Worm (Caenorhabditis elegans): Measurements from ENCODE around the gene srx-97.
A peak's percentile ranks its signal among the peaks of the same experiment; 100 is the strongest.

Gene srx-97

DNA sequence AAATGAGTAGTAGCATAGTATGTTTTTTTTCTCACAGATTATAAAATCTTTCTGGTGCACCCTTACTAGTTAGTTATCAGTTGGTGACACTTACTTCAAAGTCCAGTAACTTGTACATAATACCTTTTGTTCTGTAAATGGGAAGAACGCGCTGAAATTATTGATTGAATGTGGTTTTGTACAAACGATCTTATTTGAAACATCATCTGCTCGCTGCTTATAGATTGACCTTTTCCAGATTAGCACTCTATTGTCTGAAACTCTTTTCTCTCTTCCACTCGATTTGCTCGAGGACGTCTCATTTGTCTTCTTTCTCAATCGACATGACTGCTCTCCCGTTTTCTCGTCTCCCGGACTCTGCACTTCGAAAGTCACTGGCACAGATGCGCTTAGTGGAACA, 22.1 kb downstream of the srx-97 start, which contains the start of gene fbxb-33:
fbxb-33 (plus strand) TSS at position 301 of the 400 bp plus-strand sequence.
- TF ChIP-seq unc-62 (GFP tag; optimal IDR thresholded peaks at IDR 0.05) (no peak), elt-3 (tag; optimal IDR thresholded peaks at IDR 0.05) (no peak), fkh-4 (tag; optimal IDR thresholded peaks at IDR 0.05; ENCODE audit: borderline replicate concordance) (no peak), fos-1 (tag; optimal IDR thresholded peaks at IDR 0.05) (no peak), ztf-11 (tag; optimal IDR thresholded peaks at IDR 0.05) (no peak), lin-39 (tag; optimal IDR thresholded peaks at IDR 0.05) (no peak), unc-98 (GFP tag; IDR thresholded peaks at IDR 0.05) (no peak), isw-1 (GFP tag; IDR thresholded peaks at IDR 0.05) (no peak), lsy-2 (tag; optimal IDR thresholded peaks at IDR 0.05) (no peak), hlh-17 (GFP tag; optimal IDR thresholded peaks at IDR 0.05; ENCODE audit: borderline replicate concordance) (no peak), tlp-1 (tag; optimal IDR thresholded peaks at IDR 0.05) (no peak), unc-130 (tag; optimal IDR thresholded peaks at IDR 0.05) (no peak), nhr-84 (tag; optimal IDR thresholded peaks at IDR 0.05) (no peak)

DNA sequence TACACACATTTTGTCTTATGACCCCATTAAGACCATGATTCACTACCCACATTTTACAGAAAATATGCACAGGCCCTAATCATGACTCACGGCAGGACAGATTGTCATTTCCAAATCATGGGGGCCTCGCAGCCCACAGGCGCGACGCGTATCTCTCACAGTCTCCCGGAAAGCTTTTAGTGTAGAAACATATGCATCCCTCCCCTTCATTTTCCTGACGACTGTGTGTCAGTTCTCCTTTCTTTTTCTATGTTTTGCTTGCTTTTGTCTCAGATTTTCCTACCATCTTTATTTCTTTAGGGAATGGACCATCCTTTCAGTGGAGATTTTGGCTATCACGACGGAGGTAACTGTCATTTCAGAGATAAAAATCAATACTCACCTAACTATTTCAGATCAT, 28.0 kb downstream of the srx-97 start, which contains the start of gene M151.1:
M151.1 (plus strand) TSS at position 301 of the 400 bp plus-strand sequence.
- TF ChIP-seq efl-1 (optimal IDR thresholded peaks at IDR 0.05) (no peak), efl-1 (GFP tag; optimal IDR thresholded peaks at IDR 0.05 in 1 of 2) (peak in 1 of 2 experiments; percentile 47), C34B4.2 (tag; optimal IDR thresholded peaks at IDR 0.05) (no peak)

DNA sequence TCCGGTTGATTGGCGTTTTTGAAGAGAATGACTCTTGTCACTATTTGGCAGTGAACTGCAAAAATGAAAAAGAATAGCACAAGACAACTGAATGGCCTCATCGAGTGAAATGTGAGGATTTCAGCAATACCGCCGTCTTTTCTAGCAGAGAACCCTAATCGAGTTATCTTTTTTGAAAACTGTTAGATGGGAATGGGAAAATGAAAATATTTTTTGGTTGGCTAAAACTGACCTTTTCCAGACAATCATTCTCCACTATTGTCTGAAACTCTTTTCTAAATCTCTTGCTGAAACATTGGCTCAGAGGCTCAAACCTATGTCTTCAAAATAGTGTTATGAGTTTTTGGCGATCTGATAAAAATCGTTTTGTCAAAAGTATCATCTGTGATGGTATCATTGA, 29.0 kb downstream of the srx-97 start, which contains the start of gene M151.10:
M151.10 (minus strand) TSS at position 101 of the 400 bp plus-strand sequence.
- TF ChIP-seq xbp-1 (tag; optimal IDR thresholded peaks at IDR 0.05) (no peak), nhr-11 (tag; optimal IDR thresholded peaks at IDR 0.05) (no peak), lsy-2 (tag; optimal IDR thresholded peaks at IDR 0.05) (no peak), unc-86 (tag; optimal IDR thresholded peaks at IDR 0.05) (no peak), nhr-20 (tag; optimal IDR thresholded peaks at IDR 0.05) (no peak)

DNA sequence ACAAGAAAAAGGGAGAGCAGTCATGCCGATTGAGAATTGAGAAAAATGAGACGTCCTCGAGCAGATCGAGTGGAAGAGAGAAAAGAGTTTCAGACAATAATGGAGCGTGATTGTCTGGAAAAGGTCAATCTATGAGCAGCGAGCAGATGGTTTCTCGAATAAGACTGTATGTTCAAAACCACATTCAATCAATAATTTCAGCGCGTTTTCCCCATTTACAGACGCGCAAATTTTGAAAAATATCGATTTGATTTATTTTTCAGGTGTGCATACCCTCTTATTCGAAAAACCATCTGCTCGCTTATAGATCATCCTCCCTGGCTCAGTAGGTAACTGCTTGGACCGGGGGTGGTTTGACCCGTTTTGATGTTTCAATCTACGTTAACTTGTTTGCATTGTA, 30.0 kb downstream of the srx-97 start, which contains the start of gene fbxb-31:
fbxb-31 (minus strand) TSS at position 101 of the 400 bp plus-strand sequence.
- TF ChIP-seq dpl-1 (GFP tag; optimal IDR thresholded peaks at IDR 0.05), result no peak
- TF ChIP-seq nhr-71 (tag; optimal IDR thresholded peaks at IDR 0.05), result no peak
- no peak for TF ChIP-seq Y116A8C.19 (tag; optimal IDR thresholded peaks at IDR 0.05; ENCODE audit: borderline replicate concordance)
- no peak for TF ChIP-seq fos-1 (tag; optimal IDR thresholded peaks at IDR 0.05)
- TF ChIP-seq nhr-85 (tag), result no peak
- no peak for TF ChIP-seq blmp-1 (tag; optimal IDR thresholded peaks at IDR 0.05)

DNA sequence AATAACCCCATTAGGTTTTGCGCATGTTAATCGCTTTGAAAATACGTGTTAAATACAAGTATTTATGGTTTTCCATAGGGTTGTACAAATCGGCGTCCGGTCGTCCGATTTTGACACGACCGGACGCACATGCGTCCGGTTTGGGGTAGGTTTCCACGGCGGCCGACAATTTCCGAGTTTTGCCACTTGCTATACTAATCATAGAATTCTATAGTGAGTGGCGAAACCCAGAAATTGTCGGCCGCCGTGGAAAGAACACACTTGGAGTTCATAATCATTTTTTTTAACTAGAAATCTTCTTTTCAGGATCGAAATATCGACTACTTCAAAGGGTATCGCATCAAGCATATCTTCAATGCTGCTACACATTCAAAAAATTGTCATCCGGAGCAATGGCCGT, 34.5 kb downstream of the srx-97 start:
- TF ChIP-seq lin-14 (GFP tag; optimal IDR thresholded peaks at IDR 0.05) (no peak), tbx-2 (tag; optimal IDR thresholded peaks at IDR 0.05) (no peak), fkh-4 (tag; optimal IDR thresholded peaks at IDR 0.05; ENCODE audit: borderline replicate concordance) (no peak), ces-1 (GFP tag; optimal IDR thresholded peaks at IDR 0.05) (no peak)

DNA sequence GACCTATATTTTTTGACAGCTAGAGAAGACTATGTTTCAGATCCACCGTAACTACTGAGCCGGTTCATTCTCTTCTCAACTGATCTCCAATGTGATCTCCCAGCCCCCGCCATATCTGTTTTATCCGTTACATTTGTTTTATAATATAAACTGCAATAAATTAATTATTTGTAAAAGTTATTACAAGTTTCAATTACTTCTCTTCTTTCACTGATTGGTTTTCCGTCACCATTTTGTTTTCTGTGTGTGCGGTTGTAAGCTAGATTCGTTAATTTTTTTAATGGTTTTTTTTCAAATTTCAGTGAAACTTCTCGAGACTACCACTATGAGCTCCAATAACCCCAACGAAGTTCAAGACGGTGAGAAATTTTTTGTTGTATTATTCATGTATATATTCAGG, 38.4 kb downstream of the srx-97 start, which contains the start of gene M151.2:
M151.2 (plus strand) TSS at position 301 of the 400 bp plus-strand sequence.
- TF ChIP-seq mdl-1 (tag; optimal IDR thresholded peaks at IDR 0.05) (no peak), lsy-2 (tag; optimal IDR thresholded peaks at IDR 0.05) (no peak), nhr-71 (tag; optimal IDR thresholded peaks at IDR 0.05) (no peak), ceh-8 (GFP tag; optimal IDR thresholded peaks at IDR 0.05) (no peak), nhr-20 (tag; optimal IDR thresholded peaks at IDR 0.05) (no peak), nhr-76 (tag; optimal IDR thresholded peaks at IDR 0.05) (no peak), irx-1 (tag; optimal IDR thresholded peaks at IDR 0.05) (no peak), sox-4 (tag; optimal IDR thresholded peaks at IDR 0.05) (no peak), lin-13 (GFP tag; optimal IDR thresholded peaks at IDR 0.05) (no peak), skn-1 (tag; optimal IDR thresholded peaks at IDR 0.05) (no peak), C16A3.4 (tag; optimal IDR thresholded peaks at IDR 0.05) (no peak), elt-2 (tag; optimal IDR thresholded peaks at IDR 0.05) (no peak)
